Worm (Caenorhabditis elegans) whole organism, L2 larva: ENCODE results near the gene vha-3.

Experiments
- nhr-12 ChIP-seq: fragments of 150-350 bp; optimal IDR thresholded peaks from 2 replicates; lab custom pipeline; 2014; ENCODE audit warnings: missing biosample characterization, missing genetic modification characterization
- unc-62 ChIP-seq: fragments of 150-350 bp; optimal IDR thresholded peaks from 2 replicates; lab custom pipeline; 2014; ENCODE audit warnings: missing biosample characterization, missing genetic modification reagents, missing genetic modification characterization
- zag-1 ChIP-seq: fragments of 150-350 bp; optimal IDR thresholded peaks from 2 replicates; lab custom pipeline; 2014; ENCODE audit warnings: missing biosample characterization, missing genetic modification characterization

ce11 chrIV:2327317-2327716 lies 11.6 kb upstream of the vha-3 start:
- TF ChIP-seq zag-1 (no peak), unc-62 (no peak), nhr-12 (tag; lab: Kevin White, UChicago) (no peak)
